In the genomic region with DNA sequence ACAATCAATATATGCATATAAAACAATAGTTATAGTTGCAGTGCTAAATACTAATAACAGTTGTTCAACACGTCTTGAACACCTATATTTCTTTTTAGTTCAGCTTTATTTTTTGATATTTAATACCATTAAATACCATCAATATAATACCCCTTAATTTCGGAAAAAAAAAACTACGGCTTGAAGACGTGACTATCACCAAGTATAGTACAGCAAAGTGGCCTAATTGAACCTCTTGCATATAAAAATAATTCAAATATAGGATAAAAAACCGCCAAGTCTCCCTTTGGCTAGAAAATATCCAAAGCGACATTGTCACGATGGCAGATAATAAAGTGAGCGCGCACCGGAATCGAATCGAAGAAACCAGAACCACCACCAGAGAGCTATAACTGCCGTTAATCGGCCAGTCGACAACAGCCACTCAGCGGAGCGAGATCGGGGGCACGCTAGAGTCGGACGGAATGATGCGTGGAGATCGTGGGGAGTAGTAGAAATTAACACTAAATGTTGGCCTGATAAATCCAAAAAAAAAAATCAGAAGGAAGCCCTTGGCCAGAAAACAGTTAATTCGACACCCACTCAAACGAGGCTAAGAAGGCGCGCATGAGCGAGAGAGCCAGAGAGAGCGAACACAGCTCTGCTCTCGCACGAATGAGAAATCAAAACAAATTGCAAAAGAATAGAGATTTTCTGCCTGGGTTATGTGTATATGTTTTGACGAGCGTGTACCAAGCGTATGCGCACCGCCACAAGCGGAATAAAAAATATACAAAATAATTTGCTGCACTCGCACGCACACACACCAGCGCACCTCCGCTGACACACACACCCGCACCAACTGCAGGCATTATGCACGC, we compare ENCODE assay signal across 5 fruit fly cellular contexts.
A peak's percentile ranks its signal among the peaks of the same experiment; 100 is the strongest.
TF ChIP-seq lines count a peak whose summit lies in the region.

No protein-coding gene starts in this region.

TF ChIP-seq in whole organism, adult, 20 proteins besides CTCF, POLR2A, EP300 and RAD21 (continued from another document):
- peak; percentile 62 for TF ChIP-seq cic (GFP tag; optimal IDR thresholded peaks at IDR 0.05; lab: Kevin White, UChicago)
- peak; percentile 93 for TF ChIP-seq ovo (GFP tag; optimal IDR thresholded peaks at IDR 0.05; lab: Kevin White, UChicago)
- peak; percentile 47 for TF ChIP-seq tj (GFP tag; optimal IDR thresholded peaks at IDR 0.05; lab: Kevin White, UChicago)
- peak; percentile 68 for TF ChIP-seq pad (GFP tag; optimal IDR thresholded peaks at IDR 0.05; lab: Kevin White, UChicago)
- no peak for TF ChIP-seq cnc (optimal IDR thresholded peaks at IDR 0.05; lab: Kevin White, UChicago)

TF ChIP-seq in whole organism, embryonic, 481 proteins besides CTCF, POLR2A, EP300 and RAD21 (continued from another document and continues in another):
- TF ChIP-seq Meics (GFP tag; optimal IDR thresholded peaks at IDR 0.05; lab: Kevin White, UChicago) (peak; percentile 57), Antp (GFP tag; optimal IDR thresholded peaks at IDR 0.05; lab: Kevin White, UChicago) (peak; percentile 9), HLH54F (GFP tag; optimal IDR thresholded peaks at IDR 0.05; lab: Kevin White, UChicago) (peak; percentile 2), luna (GFP tag; optimal IDR thresholded peaks at IDR 0.05; lab: Kevin White, UChicago) (peak; percentile 4), ATbp (GFP tag; optimal IDR thresholded peaks at IDR 0.05; lab: Kevin White, UChicago) (peak; percentile 22), lbe (GFP tag; optimal IDR thresholded peaks at IDR 0.05; lab: Kevin White, UChicago) (peak; percentile 4), CG9727 (GFP tag; optimal IDR thresholded peaks at IDR 0.05; lab: Kevin White, UChicago) (peak; percentile 60), Lim3 (GFP tag; IDR thresholded peaks at IDR 0.05; lab: Robert Waterston, UW) (no peak), Hsf (GFP tag; optimal IDR thresholded peaks at IDR 0.05; lab: Kevin White, UChicago) (peak; percentile 16), insv (GFP tag; optimal IDR thresholded peaks at IDR 0.05; lab: Kevin White, UChicago) (no peak), CG10267 (tag; optimal IDR thresholded peaks at IDR 0.05; lab: Kevin White, UChicago) (peak; percentile 49), NC2β (GFP tag; optimal IDR thresholded peaks at IDR 0.05; lab: Kevin White, UChicago) (peak; percentile 48), zen2 (GFP tag; IDR thresholded peaks at IDR 0.05; lab: Robert Waterston, UW; ENCODE audit: partially characterized antibody) (no peak), hbn (GFP tag; IDR thresholded peaks at IDR 0.05; lab: Robert Waterston, UW; ENCODE audit: partially characterized antibody) (no peak; the same call in 1 of the 2 replicates), CG16863 (GFP tag; optimal IDR thresholded peaks at IDR 0.05; lab: Kevin White, UChicago) (no peak), CG11696 (GFP tag; IDR thresholded peaks at IDR 0.05; lab: Robert Waterston, UW) (0 out of 2 replicates have a peak, but pooled peaks have one; percentile 16), CG12299 (tag; optimal IDR thresholded peaks at IDR 0.05; lab: Kevin White, UChicago) (peak; percentile 32), Hr39 (optimal IDR thresholded peaks at IDR 0.05; lab: Kevin White, UChicago) (no peak), Xbp1 (GFP tag; optimal IDR thresholded peaks at IDR 0.05; lab: Kevin White, UChicago) (peak; percentile 21), Abd-B (GFP tag; optimal IDR thresholded peaks at IDR 0.05; lab: Kevin White, UChicago) (peak; percentile 33), cg (GFP tag; optimal IDR thresholded peaks at IDR 0.05; lab: Kevin White, UChicago) (peak; percentile 62), psq (GFP tag; optimal IDR thresholded peaks at IDR 0.05; lab: Kevin White, UChicago) (peak; percentile 66), Chrac-16 (GFP tag; optimal IDR thresholded peaks at IDR 0.05; lab: Kevin White, UChicago) (peak; percentile 4), Hr51 (GFP tag; optimal IDR thresholded peaks at IDR 0.05; lab: Kevin White, UChicago) (peak; percentile 50 to 58), CG42726 (GFP tag; IDR thresholded peaks at IDR 0.05; lab: Robert Waterston, UW; ENCODE audit: partially characterized antibody) (peak; percentile 53; the same call in 1 of the 2 replicates), Bdp1 (GFP tag; optimal IDR thresholded peaks at IDR 0.05; lab: Kevin White, UChicago) (no peak), trem (tag; optimal IDR thresholded peaks at IDR 0.05; lab: Kevin White, UChicago) (peak; percentile 39)

TF ChIP-seq in whole organism, prepupa, 60 proteins besides CTCF, POLR2A, EP300 and RAD21 (continued from another document and continues in another):
- TF ChIP-seq Lpt (GFP tag; optimal IDR thresholded peaks at IDR 0.05; lab: Kevin White, UChicago) (peak; percentile 3), CG1621 (tag; optimal IDR thresholded peaks at IDR 0.05; lab: Kevin White, UChicago) (no peak), CG11762 (GFP tag; optimal IDR thresholded peaks at IDR 0.05; lab: Kevin White, UChicago; ENCODE audit: insufficient read depth) (peak; percentile 5), CG3919 (GFP tag; optimal IDR thresholded peaks at IDR 0.05; lab: Kevin White, UChicago) (peak; percentile 2), ss (GFP tag; optimal IDR thresholded peaks at IDR 0.05; lab: Kevin White, UChicago) (peak; percentile 44 to 60), Eip93F (GFP tag; optimal IDR thresholded peaks at IDR 0.05; lab: Kevin White, UChicago) (peak; percentile 57), CG8119 (GFP tag; IDR thresholded peaks at IDR 0.05; lab: Robert Waterston, UW) (peak; percentile 30; the same call in 2 of the 3 replicates), fkh (GFP tag; optimal IDR thresholded peaks at IDR 0.05; lab: Kevin White, UChicago) (peak; percentile 6), Eip75B (GFP tag; optimal IDR thresholded peaks at IDR 0.05; lab: Kevin White, UChicago) (peak; percentile 28), OdsH (GFP tag; optimal IDR thresholded peaks at IDR 0.05; lab: Kevin White, UChicago) (peak; percentile 65), Hr4 (GFP tag; optimal IDR thresholded peaks at IDR 0.05; lab: Kevin White, UChicago) (peak; percentile 69), CG11294 (GFP tag; IDR thresholded peaks at IDR 0.05; lab: Robert Waterston, UW) (no peak), CG11902 (GFP tag; optimal IDR thresholded peaks at IDR 0.05; lab: Kevin White, UChicago) (no peak), Sox15 (GFP tag; optimal IDR thresholded peaks at IDR 0.05; lab: Kevin White, UChicago) (no peak), CG10669 (GFP tag; optimal IDR thresholded peaks at IDR 0.05; lab: Kevin White, UChicago) (no peak), CG15336 (GFP tag; IDR thresholded peaks at IDR 0.05; lab: Robert Waterston, UW) (peak; percentile 56), topi (GFP tag; optimal IDR thresholded peaks at IDR 0.05; lab: Kevin White, UChicago) (peak; percentile 48), acj6 (GFP tag; optimal IDR thresholded peaks at IDR 0.05; lab: Kevin White, UChicago) (no peak), Gug (GFP tag; IDR thresholded peaks at IDR 0.05; lab: Robert Waterston, UW) (no peak), CG6792 (GFP tag; optimal IDR thresholded peaks at IDR 0.05; lab: Kevin White, UChicago) (no peak), esn (GFP tag; optimal IDR thresholded peaks at IDR 0.05; lab: Kevin White, UChicago) (peak; percentile 64), CG6276 (GFP tag; optimal IDR thresholded peaks at IDR 0.05; lab: Kevin White, UChicago) (peak; percentile 36), Smox (GFP tag; optimal IDR thresholded peaks at IDR 0.05; lab: Kevin White, UChicago) (peak; percentile 57), dac (GFP tag; optimal IDR thresholded peaks at IDR 0.05; lab: Kevin White, UChicago) (no peak), CG31627 (GFP tag; optimal IDR thresholded peaks at IDR 0.05; lab: Kevin White, UChicago) (peak; percentile 25), achi (GFP tag; optimal IDR thresholded peaks at IDR 0.05; lab: Kevin White, UChicago) (peak; percentile 37), spab (GFP tag; optimal IDR thresholded peaks at IDR 0.05; lab: Kevin White, UChicago) (peak; percentile 1), fd85E (GFP tag; optimal IDR thresholded peaks at IDR 0.05; lab: Kevin White, UChicago) (no peak), CG3032 (tag; optimal IDR thresholded peaks at IDR 0.05; lab: Kevin White, UChicago) (peak; percentile 88), Sox14 (GFP tag; optimal IDR thresholded peaks at IDR 0.05; lab: Kevin White, UChicago) (peak; percentile 43)

TF ChIP-seq in whole organism, pupa, 21 proteins besides CTCF, POLR2A, EP300 and RAD21 (continued from another document):
- TF ChIP-seq CG8159 (tag; optimal IDR thresholded peaks at IDR 0.05; lab: Kevin White, UChicago) (peak; percentile 64), CG15710 (tag; optimal IDR thresholded peaks at IDR 0.05; lab: Kevin White, UChicago) (peak; percentile 38), EcR (GFP tag; optimal IDR thresholded peaks at IDR 0.05; lab: Kevin White, UChicago) (peak; percentile 11)
TF ChIP-seq in whole organism, pupa: peak in this region for 10.

TF ChIP-seq in whole organism, wandering third instar larva, 38 proteins besides CTCF, POLR2A, EP300 and RAD21 (continued from another document):
- TF ChIP-seq Hr83 (GFP tag; optimal IDR thresholded peaks at IDR 0.05; lab: Kevin White, UChicago; ENCODE audit: poor library complexity, severe bottlenecking), result peak; percentile 24
- TF ChIP-seq brk (GFP tag; optimal IDR thresholded peaks at IDR 0.05; lab: Kevin White, UChicago), result no peak
- TF ChIP-seq rgr (GFP tag; optimal IDR thresholded peaks at IDR 0.05; lab: Kevin White, UChicago), result peak; percentile 15
- no peak for TF ChIP-seq CG32264 (GFP tag; optimal IDR thresholded peaks at IDR 0.05; lab: Kevin White, UChicago)
- no peak for TF ChIP-seq CrebA (GFP tag; optimal IDR thresholded peaks at IDR 0.05; lab: Kevin White, UChicago; ENCODE audit: borderline replicate concordance)
- no peak for TF ChIP-seq tai (GFP tag; optimal IDR thresholded peaks at IDR 0.05; lab: Kevin White, UChicago)
- TF ChIP-seq dmrt93B (GFP tag; optimal IDR thresholded peaks at IDR 0.05; lab: Kevin White, UChicago), result no peak
- peak; percentile 53 for TF ChIP-seq HLH106 (tag; optimal IDR thresholded peaks at IDR 0.05; lab: Kevin White, UChicago)
- no peak for TF ChIP-seq jim (GFP tag; optimal IDR thresholded peaks at IDR 0.05; lab: Kevin White, UChicago)
- TF ChIP-seq Hr78 (GFP tag; optimal IDR thresholded peaks at IDR 0.05; lab: Kevin White, UChicago), result no peak
- no peak for TF ChIP-seq CG9705 (GFP tag; optimal IDR thresholded peaks at IDR 0.05; lab: Kevin White, UChicago)
- peak; percentile 93 for TF ChIP-seq Dif (GFP tag; optimal IDR thresholded peaks at IDR 0.05; lab: Kevin White, UChicago; ENCODE audit: partially characterized antibody)
- TF ChIP-seq Mio (GFP tag; optimal IDR thresholded peaks at IDR 0.05; lab: Kevin White, UChicago), result no peak
- no peak for TF ChIP-seq Abd-B (GFP tag; optimal IDR thresholded peaks at IDR 0.05; lab: Kevin White, UChicago)
- peak; percentile 100 for TF ChIP-seq Myc (optimal IDR thresholded peaks at IDR 0.05; lab: Kevin White, UChicago)
- TF ChIP-seq ey (GFP tag; optimal IDR thresholded peaks at IDR 0.05; lab: Kevin White, UChicago), result peak; percentile 33
- no peak for TF ChIP-seq br (GFP tag; optimal IDR thresholded peaks at IDR 0.05; lab: Kevin White, UChicago)
- peak in 1 of 2 experiments; percentile 38 for TF ChIP-seq foxo (GFP tag; optimal IDR thresholded peaks at IDR 0.05; lab: Kevin White, UChicago)
- TF ChIP-seq Sp1 (GFP tag; optimal IDR thresholded peaks at IDR 0.05; lab: Kevin White, UChicago), result peak; percentile 68
- TF ChIP-seq lola (GFP tag; optimal IDR thresholded peaks at IDR 0.05; lab: Kevin White, UChicago), result no peak
TF ChIP-seq in whole organism, wandering third instar larva: peak in this region for 18.
